Worm (Caenorhabditis elegans): ENCODE results near the gene Y34B4A.2.

The Y34B4A.2 gene

DNA sequence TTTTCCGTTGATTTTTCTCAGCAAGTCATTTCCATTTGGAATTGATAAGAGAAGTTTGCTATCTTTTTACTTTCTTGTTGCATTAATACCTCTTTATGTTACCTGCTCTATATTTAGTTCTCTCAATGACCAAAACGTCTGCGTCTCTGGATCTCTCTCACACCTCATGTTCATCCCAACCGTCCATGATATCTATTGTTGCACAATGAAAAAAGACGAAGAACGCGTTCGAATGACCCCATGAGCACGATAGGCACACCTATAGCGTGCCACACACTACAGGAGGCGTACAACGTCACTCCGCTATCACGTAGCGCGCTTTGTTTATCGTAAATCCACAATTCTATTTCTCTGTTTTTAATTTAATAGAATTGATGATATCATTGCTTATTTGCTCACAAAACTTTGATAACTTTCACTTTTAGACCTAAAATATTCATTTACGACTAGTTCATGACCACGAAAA, at the start of gene Y34B4A.2:
Gene Y34B4A.2 (plus strand): TSS at position 328 of the 466 bp plus-strand sequence.
- TF ChIP-seq hmg-4 (GFP tag; optimal IDR thresholded peaks at IDR 0.05), result peak; percentile 15
- no peak for TF ChIP-seq aly-1 (tag; optimal IDR thresholded peaks at IDR 0.05)

DNA sequence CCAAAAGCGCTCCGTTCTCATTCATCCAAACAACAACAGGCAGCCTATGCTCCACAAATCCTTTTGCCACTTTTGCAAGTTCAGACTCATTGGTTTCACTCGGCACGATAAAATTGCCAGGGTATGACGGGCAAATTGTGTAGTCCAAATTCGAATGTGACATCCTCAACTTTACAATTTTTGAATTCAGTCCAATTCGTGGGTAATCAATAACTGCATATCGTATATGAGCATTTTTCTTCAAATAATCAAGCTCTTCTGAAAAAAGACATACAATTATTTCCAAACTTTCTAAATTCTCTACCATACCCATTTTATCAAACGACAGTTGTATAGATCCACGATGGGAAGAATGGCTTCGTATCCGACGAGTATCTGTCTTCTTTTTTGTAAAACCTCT, 41.1 kb upstream of the Y34B4A.2 start:
- TF ChIP-seq ceh-13 (GFP tag; optimal IDR thresholded peaks at IDR 0.05) (no peak), ceh-36 (tag; optimal IDR thresholded peaks at IDR 0.05) (no peak), hmbx-1 (tag; optimal IDR thresholded peaks at IDR 0.05) (no peak), tbx-37 (GFP tag; conservative IDR thresholded peaks at IDR 0.05) (no peak), hmg-4 (GFP tag; optimal IDR thresholded peaks at IDR 0.05) (no peak), ama-1 (optimal IDR thresholded peaks at IDR 0.05) (no peak), tbx-11 (GFP tag; IDR thresholded peaks at IDR 0.05) (no peak), B0310.2 (tag; optimal IDR thresholded peaks at IDR 0.05) (no peak), sea-1 (GFP tag; conservative IDR thresholded peaks at IDR 0.05) (no peak), scrt-1 (GFP tag; IDR thresholded peaks at IDR 0.05) (no peak), hnd-1 (tag; optimal IDR thresholded peaks at IDR 0.05) (no peak), tra-4 (tag; optimal IDR thresholded peaks at IDR 0.05) (no peak), pes-1 (GFP tag; IDR thresholded peaks at IDR 0.05) (no peak), ets-7 (tag; optimal IDR thresholded peaks at IDR 0.05) (no peak), F13C5.2 (tag; optimal IDR thresholded peaks at IDR 0.05) (no peak)

DNA sequence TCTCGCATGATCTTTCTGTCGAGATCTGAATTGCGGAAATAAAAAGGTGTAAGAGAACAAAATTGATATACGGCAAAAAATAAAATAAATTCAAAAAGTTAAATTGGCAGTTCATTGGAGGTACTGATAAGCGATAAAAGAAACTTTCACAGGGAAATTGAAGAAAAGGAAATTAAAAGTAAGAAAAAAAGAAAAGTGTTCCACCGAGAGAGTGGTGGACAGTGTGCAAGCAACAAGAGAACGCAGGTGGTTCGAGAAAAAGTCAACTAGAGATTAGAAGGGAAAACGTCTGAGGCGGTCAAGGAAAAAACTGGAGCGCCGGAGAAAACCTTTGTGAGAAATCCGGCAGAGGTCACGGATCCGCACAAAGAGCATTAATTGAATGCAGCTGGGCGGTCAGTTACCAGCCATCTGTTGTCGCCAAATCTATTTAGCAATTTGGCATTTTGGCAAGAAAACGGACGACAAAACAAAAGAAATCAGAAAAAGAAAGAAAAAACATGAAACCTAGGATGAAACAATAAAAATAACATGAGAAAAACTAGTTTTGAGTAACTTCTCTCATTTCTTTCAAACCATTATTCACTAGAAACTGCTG, 35.8 kb upstream of the Y34B4A.2 start, which contains the start of gene mtm-5:
Gene mtm-5 (minus strand): TSS at position 27 of the 598 bp plus-strand sequence.
- TF ChIP-seq tra-4 (tag; optimal IDR thresholded peaks at IDR 0.05), result no peak
- no peak for TF ChIP-seq F13C5.2 (tag; optimal IDR thresholded peaks at IDR 0.05)
- TF ChIP-seq hnd-1 (tag; optimal IDR thresholded peaks at IDR 0.05), result no peak
- TF ChIP-seq ceh-36 (tag; optimal IDR thresholded peaks at IDR 0.05), result no peak
- no peak for TF ChIP-seq ceh-13 (GFP tag; optimal IDR thresholded peaks at IDR 0.05)
- TF ChIP-seq pes-1 (GFP tag; IDR thresholded peaks at IDR 0.05), result no peak
- no peak for TF ChIP-seq ama-1 (optimal IDR thresholded peaks at IDR 0.05)
- no peak for TF ChIP-seq tbx-37 (GFP tag; conservative IDR thresholded peaks at IDR 0.05)
- no peak for TF ChIP-seq hmbx-1 (tag; optimal IDR thresholded peaks at IDR 0.05)
- TF ChIP-seq sea-1 (GFP tag; conservative IDR thresholded peaks at IDR 0.05), result no peak
- TF ChIP-seq aly-1 (tag; optimal IDR thresholded peaks at IDR 0.05), result no peak
- TF ChIP-seq tbx-11 (GFP tag; IDR thresholded peaks at IDR 0.05), result no peak
- TF ChIP-seq hmg-4 (GFP tag; optimal IDR thresholded peaks at IDR 0.05), result no peak
- TF ChIP-seq B0310.2 (tag; optimal IDR thresholded peaks at IDR 0.05), result no peak
- no peak for TF ChIP-seq scrt-1 (GFP tag; IDR thresholded peaks at IDR 0.05)
- no peak for TF ChIP-seq ets-7 (tag; optimal IDR thresholded peaks at IDR 0.05)
- no peak for TF ChIP-seq flt-1 (GFP tag; IDR thresholded peaks at IDR 0.05)

DNA sequence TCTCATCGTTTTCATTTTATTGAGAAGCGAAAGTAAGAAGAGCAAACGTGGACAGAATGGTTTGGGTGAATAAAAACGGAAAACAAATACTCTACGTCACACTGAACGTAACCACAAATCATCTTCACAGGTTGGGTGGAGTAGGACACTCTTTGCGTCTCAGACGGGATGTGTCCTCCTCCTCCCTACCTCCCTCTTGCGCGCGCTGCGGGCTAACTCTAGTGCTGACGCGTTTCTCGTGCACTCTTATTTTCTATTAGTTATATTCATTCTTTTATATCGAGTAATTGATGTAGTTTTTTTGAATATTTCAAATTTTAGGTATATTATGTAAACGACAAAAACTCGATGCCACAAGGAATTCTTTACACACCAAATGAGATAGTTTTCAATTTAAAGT, 35.3 kb upstream of the Y34B4A.2 start, which contains the start of gene Y34B4A.7:
Gene Y34B4A.7 (plus strand): TSS at position 297 of the 400 bp plus-strand sequence.
- TF ChIP-seq flt-1 (GFP tag; IDR thresholded peaks at IDR 0.05) (peak; percentile 45; the same call in 1 of the 2 replicates), ceh-36 (tag; optimal IDR thresholded peaks at IDR 0.05) (no peak), sea-1 (GFP tag; conservative IDR thresholded peaks at IDR 0.05) (0 out of 2 replicates have a peak, but pooled peaks have one; percentile 8), ets-7 (tag; optimal IDR thresholded peaks at IDR 0.05) (no peak), B0310.2 (tag; optimal IDR thresholded peaks at IDR 0.05) (peak; percentile 29)

DNA sequence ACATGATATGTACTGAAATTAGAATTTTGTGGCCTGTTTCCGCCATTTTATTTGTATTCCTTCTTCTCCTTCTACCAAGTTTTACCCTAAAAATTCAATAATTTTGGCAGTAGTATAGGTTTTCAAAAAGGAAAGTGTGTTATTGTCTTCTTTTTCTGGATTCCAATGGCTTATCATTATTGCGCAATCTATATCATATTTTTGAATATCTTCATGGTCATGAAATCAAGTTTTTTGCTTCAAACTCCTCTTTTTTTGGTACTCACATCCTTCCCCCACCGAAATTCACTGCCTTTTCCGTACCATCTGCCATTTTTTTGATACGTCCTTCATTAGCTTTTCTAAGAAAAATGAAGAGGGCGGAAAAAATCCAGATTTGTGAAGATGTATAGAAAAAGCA, 30.5 kb upstream of the Y34B4A.2 start:
- TF ChIP-seq B0310.2 (tag; optimal IDR thresholded peaks at IDR 0.05) (no peak), tra-4 (tag; optimal IDR thresholded peaks at IDR 0.05) (no peak), pes-1 (GFP tag; IDR thresholded peaks at IDR 0.05) (no peak), tbx-11 (GFP tag; IDR thresholded peaks at IDR 0.05) (no peak), scrt-1 (GFP tag; IDR thresholded peaks at IDR 0.05) (no peak), F13C5.2 (tag; optimal IDR thresholded peaks at IDR 0.05) (no peak)

DNA sequence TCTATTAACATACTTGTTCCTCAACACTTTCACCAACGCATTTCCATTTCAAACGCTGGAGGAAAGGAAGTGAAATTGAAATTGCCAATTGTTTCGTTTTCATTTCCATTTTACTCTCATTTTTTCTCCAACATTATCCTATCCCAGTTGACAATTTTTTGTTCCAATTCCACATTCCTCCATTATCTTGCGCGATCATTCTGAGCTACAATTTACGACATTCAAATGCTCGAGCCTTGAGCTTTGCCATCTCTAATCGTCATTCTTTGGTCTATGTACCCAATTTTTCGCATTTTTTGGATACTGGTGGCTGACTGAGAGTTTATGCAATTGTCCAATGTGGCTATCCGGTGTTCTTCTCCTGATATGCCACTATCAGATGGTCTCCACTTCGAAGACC, 29.7 kb upstream of the Y34B4A.2 start, which contains the start of gene Y34B4A.10:
Gene Y34B4A.10 (plus strand): TSS at position 301 of the 400 bp plus-strand sequence.
- TF ChIP-seq B0310.2 (tag; optimal IDR thresholded peaks at IDR 0.05), result no peak
- no peak for TF ChIP-seq hmg-4 (GFP tag; optimal IDR thresholded peaks at IDR 0.05)
- no peak for TF ChIP-seq tbx-11 (GFP tag; IDR thresholded peaks at IDR 0.05)
- TF ChIP-seq ets-7 (tag; optimal IDR thresholded peaks at IDR 0.05), result no peak
- no peak for TF ChIP-seq tbx-37 (GFP tag; conservative IDR thresholded peaks at IDR 0.05)
- no peak for TF ChIP-seq ceh-13 (GFP tag; optimal IDR thresholded peaks at IDR 0.05)
- TF ChIP-seq F13C5.2 (tag; optimal IDR thresholded peaks at IDR 0.05), result no peak
- no peak for TF ChIP-seq flt-1 (GFP tag; IDR thresholded peaks at IDR 0.05)
- no peak for TF ChIP-seq aly-1 (tag; optimal IDR thresholded peaks at IDR 0.05)
- TF ChIP-seq ceh-36 (tag; optimal IDR thresholded peaks at IDR 0.05), result no peak
- TF ChIP-seq hmbx-1 (tag; optimal IDR thresholded peaks at IDR 0.05), result no peak
- no peak for TF ChIP-seq tra-4 (tag; optimal IDR thresholded peaks at IDR 0.05)

DNA sequence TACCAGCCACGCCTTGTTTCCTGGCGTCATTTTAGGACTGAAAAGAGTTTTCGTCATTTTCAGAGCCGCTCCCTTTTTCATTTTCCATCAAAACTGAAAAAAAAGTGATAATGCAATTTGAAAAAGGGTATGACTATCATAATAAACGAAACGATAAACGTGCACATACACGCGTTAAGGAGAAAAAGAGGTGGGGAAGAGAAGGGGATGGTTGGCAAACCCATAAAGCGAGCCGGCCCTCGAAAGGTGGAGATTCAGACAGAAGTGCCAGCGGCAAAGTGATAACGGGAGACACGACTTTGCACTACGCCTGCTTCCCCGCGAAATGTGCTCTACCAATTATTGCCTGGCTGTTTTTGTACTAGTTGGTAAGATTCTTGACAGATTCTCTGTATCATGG, 26.5 kb upstream of the Y34B4A.2 start, which contains the start of gene nspg-14:
Gene nspg-14 (plus strand): TSS at position 250 of the 400 bp plus-strand sequence.
- no peak for TF ChIP-seq ets-7 (tag; optimal IDR thresholded peaks at IDR 0.05)
- TF ChIP-seq ceh-13 (GFP tag; optimal IDR thresholded peaks at IDR 0.05), result no peak
- no peak for TF ChIP-seq hmg-4 (GFP tag; optimal IDR thresholded peaks at IDR 0.05)
- TF ChIP-seq scrt-1 (GFP tag; IDR thresholded peaks at IDR 0.05), result no peak
- no peak for TF ChIP-seq tra-4 (tag; optimal IDR thresholded peaks at IDR 0.05)

DNA sequence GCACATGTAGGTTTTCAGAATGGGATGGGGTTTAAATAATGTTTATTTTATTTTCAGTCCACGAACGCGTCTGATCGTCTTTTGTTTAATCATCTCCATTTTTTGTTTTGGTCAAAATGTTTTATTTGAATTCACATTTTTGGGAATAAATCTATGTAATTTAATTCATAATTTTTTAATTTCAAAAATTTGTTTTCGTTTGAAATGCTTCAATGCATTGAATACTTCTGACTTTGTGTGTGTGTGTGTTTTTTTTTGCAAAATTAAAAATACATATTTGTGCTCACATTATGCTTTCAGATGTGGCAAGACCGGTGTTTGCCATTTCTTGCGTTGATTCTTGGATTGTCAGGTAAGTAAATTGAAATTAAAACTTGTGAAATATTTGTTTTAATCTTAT, 24.4 kb upstream of the Y34B4A.2 start, which contains the start of gene nspg-13:
Gene nspg-13 (plus strand): TSS at position 301 of the 400 bp plus-strand sequence.
- TF ChIP-seq F13C5.2 (tag; optimal IDR thresholded peaks at IDR 0.05), result no peak

Measured in whole organism, early embryonic.